Worm (Caenorhabditis elegans): ENCODE data around the gene clec-245.

DNA sequence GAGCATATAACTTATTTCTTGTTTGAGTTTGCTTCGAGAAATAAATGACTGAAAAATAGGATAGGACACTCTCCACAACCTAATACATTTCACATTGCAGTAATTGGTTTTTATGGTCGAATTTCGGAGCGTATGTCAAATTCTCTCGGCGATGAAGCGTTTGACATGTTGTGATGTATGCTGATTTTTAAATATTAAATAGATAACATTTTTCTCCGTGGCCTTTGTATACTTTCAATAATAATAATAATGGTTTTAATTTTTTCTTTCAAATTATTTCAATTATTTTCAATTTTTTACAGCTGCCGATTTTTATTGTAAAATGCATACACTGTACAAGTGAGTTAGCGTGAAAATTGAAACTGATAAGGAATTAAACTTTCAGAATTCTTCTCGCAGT is 42.2 kb downstream of the clec-245 start, which contains the start of gene C14A6.3:
- TF ChIP-seq egl-27 (tag; optimal IDR thresholded peaks at IDR 0.05) = no peak
- TF ChIP-seq lin-39 (tag; optimal IDR thresholded peaks at IDR 0.05) = no peak
- TF ChIP-seq skn-1 (tag; optimal IDR thresholded peaks at IDR 0.05) = no peak
- TF ChIP-seq mab-5 (tag; optimal IDR thresholded peaks at IDR 0.05) = no peak
- no peak for TF ChIP-seq nhr-11 (tag; optimal IDR thresholded peaks at IDR 0.05)

All from whole organism, L2 larva.